Worm (Caenorhabditis elegans) whole organism, early embryonic: ENCODE data around the gene abhd-3.1.

Experiments used
- B0310.2 ChIP-seq: sonication (generic microtip); optimal IDR thresholded peaks from 2 replicates; lab custom pipeline; 2016; ENCODE audit warnings: mild to moderate bottlenecking, missing genetic modification characterization, missing compliant biosample characterization
- F13C5.2 ChIP-seq: sonication (generic microtip); optimal IDR thresholded peaks from 2 replicates; lab custom pipeline; 2017; ENCODE audit warnings: mild to moderate bottlenecking, missing genetic modification characterization, inconsistent platforms, missing compliant biosample characterization
- aly-1 ChIP-seq: sonication (generic microtip); optimal IDR thresholded peaks from 2 replicates; lab custom pipeline; 2016; ENCODE audit warnings: missing genetic modification characterization, missing compliant biosample characterization
- ama-1 ChIP-seq: fragments of 150-350 bp; optimal IDR thresholded peaks from 2 replicates; lab custom pipeline; 2014
- ceh-13 ChIP-seq: fragments of 200-800 bp; sonication (Bioruptor generic); optimal IDR thresholded peaks from 2 replicates; lab custom pipeline; 2018; ENCODE audit warnings: mild to moderate bottlenecking, missing genetic modification characterization, missing compliant biosample characterization
- ceh-36 ChIP-seq: sonication (generic microtip); optimal IDR thresholded peaks from 2 replicates; lab custom pipeline; 2016; ENCODE audit warnings: missing genetic modification characterization, inconsistent platforms, missing compliant biosample characterization
- ets-7 ChIP-seq: sonication (generic microtip); optimal IDR thresholded peaks from 2 replicates; lab custom pipeline; 2016; ENCODE audit warnings: missing genotype, missing genetic modification characterization, missing compliant biosample characterization
- flt-1 ChIP-seq: fragments of 200-800 bp; sonication (Bioruptor generic); IDR thresholded peaks from 2 replicates; pipeline ENCODE4 v1.3.6; 2022; ENCODE audit warnings: missing genetic modification characterization, missing compliant biosample characterization
- hmbx-1 ChIP-seq: sonication (generic microtip); optimal IDR thresholded peaks from 2 replicates; lab custom pipeline; 2016; ENCODE audit warnings: mild to moderate bottlenecking, missing genetic modification characterization, missing compliant biosample characterization
- hmg-4 ChIP-seq: fragments of 200-800 bp; sonication (Bioruptor generic); optimal IDR thresholded peaks from 2 replicates; lab custom pipeline; 2018; ENCODE audit warnings: mild to moderate bottlenecking, missing genetic modification characterization, missing compliant biosample characterization
- hnd-1 ChIP-seq: sonication (generic microtip); optimal IDR thresholded peaks from 2 replicates; lab custom pipeline; 2016; ENCODE audit warnings: missing genetic modification characterization, missing compliant biosample characterization
- pes-1 ChIP-seq: fragments of 200-800 bp; sonication (Bioruptor generic); IDR thresholded peaks from 2 replicates; pipeline ENCODE4 v1.3.6; 2022; ENCODE audit warnings: missing genetic modification reagents, missing genetic modification characterization, missing compliant biosample characterization
- scrt-1 ChIP-seq: fragments of 200-800 bp; sonication (Bioruptor generic); IDR thresholded peaks from 2 replicates; pipeline ENCODE4 v1.3.6; 2022; ENCODE audit warnings: missing genetic modification characterization, missing compliant biosample characterization
- sea-1 ChIP-seq: fragments of 200-800 bp; sonication (Bioruptor generic); conservative IDR thresholded peaks from 2 replicates; pipeline ENCODE4 v1.3.6; 2022; ENCODE audit warnings: missing genetic modification characterization, missing compliant biosample characterization
- tbx-11 ChIP-seq: fragments of 200-800 bp; sonication (Bioruptor generic); IDR thresholded peaks from 2 replicates; pipeline ENCODE4 v1.3.6; 2022; ENCODE audit warnings: missing genetic modification characterization, missing compliant biosample characterization
- tbx-37 ChIP-seq: fragments of 200-800 bp; sonication (Bioruptor generic); conservative IDR thresholded peaks from 2 replicates; pipeline ENCODE4 v1.3.6; 2022; ENCODE audit warnings: missing genetic modification reagents, missing genetic modification characterization, missing compliant biosample characterization
- tra-4 ChIP-seq: sonication (generic microtip); optimal IDR thresholded peaks from 2 replicates; lab custom pipeline; 2017; ENCODE audit warnings: missing genetic modification characterization, missing compliant biosample characterization

The abhd-3.1 gene

ce11 chrV:19994093-19994492 lies 38.8 kb downstream of the abhd-3.1 start, which contains the start of gene Y60A3A.25:
Gene Y60A3A.25, minus strand, starts transcription at chrV:19994193.
- no peak for TF ChIP-seq ets-7 (tag; lab: Kevin White, UChicago)
- TF ChIP-seq hmbx-1 (tag; lab: Kevin White, UChicago), result no peak
- no peak for TF ChIP-seq pes-1 (GFP tag; lab: Robert Waterston, UW)
- no peak for TF ChIP-seq flt-1
- no peak for TF ChIP-seq aly-1 (tag; lab: Kevin White, UChicago)
- TF ChIP-seq ceh-36 (tag; lab: Kevin White, UChicago), result no peak
- no peak for TF ChIP-seq hmg-4 (GFP tag; lab: Kevin White, UChicago)
- TF ChIP-seq tbx-37 (GFP tag; lab: Robert Waterston, UW), result no peak
- no peak for TF ChIP-seq tbx-11

- TF ChIP-seq hnd-1 (tag; lab: Kevin White, UChicago) (no peak), tbx-11 (no peak), hmg-4 (GFP tag; lab: Kevin White, UChicago) (no peak), B0310.2 (tag; lab: Kevin White, UChicago) (no peak), tra-4 (tag; lab: Kevin White, UChicago) (no peak), ets-7 (tag; lab: Kevin White, UChicago) (no peak), F13C5.2 (tag; lab: Kevin White, UChicago) (no peak), flt-1 (no peak)
Measured at ce11 chrV:19994665-19995064, 39.4 kb downstream of the abhd-3.1 start.

DNA sequence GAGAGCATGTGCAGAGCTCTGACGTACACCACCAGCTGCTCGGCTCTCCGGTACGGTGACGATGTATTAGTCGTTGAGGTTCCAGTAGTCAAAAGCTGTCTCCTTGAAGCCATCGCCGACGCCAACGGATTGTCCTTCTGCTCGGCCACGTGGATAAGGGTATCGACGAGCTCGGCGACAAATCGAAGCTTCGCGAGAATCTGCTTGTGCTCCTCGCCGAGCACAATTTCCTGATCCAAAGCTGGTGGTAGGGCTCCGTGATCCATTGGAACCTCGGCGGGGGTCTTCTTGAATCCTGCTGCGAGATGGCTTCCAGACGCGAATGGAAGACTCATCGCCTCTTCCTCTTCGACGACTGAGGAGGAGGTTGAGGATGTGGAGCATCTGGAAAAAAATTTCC lies 42.2 kb downstream of the abhd-3.1 start:
- TF ChIP-seq ceh-36 (tag; lab: Kevin White, UChicago) (no peak), ets-7 (tag; lab: Kevin White, UChicago) (no peak), flt-1 (no peak), hnd-1 (tag; lab: Kevin White, UChicago) (no peak), hmbx-1 (tag; lab: Kevin White, UChicago) (no peak), tbx-11 (no peak), sea-1 (no peak), aly-1 (tag; lab: Kevin White, UChicago) (no peak), pes-1 (GFP tag; lab: Robert Waterston, UW) (no peak), ceh-13 (no peak), B0310.2 (tag; lab: Kevin White, UChicago) (no peak), ama-1 (lab: Kevin White, UChicago) (no peak), F13C5.2 (tag; lab: Kevin White, UChicago) (no peak)

DNA sequence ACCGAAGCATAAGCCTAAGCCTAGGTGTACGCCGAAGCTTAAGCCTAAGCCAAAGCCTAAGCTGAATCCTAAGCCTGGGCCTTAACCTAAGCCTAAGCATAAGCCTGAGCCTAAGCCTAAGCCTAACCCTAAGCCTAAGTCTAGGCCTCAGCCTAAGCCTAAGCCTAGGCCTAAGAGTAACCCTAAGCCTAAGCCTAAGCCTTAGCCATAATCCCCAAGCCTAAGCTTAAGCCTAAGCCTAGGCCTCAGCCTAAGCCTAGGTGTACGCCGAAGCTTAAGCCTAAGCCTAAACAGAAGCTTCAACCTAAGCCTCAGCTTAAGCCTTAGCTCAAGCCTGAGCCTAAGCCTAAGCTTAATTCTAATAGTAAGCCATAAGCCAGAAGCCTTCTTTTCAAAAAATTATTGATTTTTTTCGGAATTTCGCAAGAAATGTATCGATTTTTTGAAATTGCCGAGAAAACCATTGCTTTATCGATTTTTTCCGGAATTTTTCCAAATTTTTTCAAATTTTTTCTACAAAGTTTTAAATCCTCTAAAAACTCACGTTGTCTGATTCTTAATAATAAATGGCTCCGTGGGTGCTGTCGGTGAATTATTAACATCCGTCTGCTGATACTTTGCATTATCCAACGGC lies 43.0 kb downstream of the abhd-3.1 start:
- TF ChIP-seq ama-1 (lab: Kevin White, UChicago) (peak; percentile 13), ceh-36 (tag; lab: Kevin White, UChicago) (peak; percentile 93), sea-1 (no peak)

- TF ChIP-seq hmbx-1 (tag; lab: Kevin White, UChicago), result no peak
- TF ChIP-seq scrt-1 (GFP tag; lab: Robert Waterston, UW), result no peak
- TF ChIP-seq ets-7 (tag; lab: Kevin White, UChicago), result no peak
- no peak for TF ChIP-seq ceh-36 (tag; lab: Kevin White, UChicago)
- TF ChIP-seq B0310.2 (tag; lab: Kevin White, UChicago), result no peak
- no peak for TF ChIP-seq aly-1 (tag; lab: Kevin White, UChicago)
- TF ChIP-seq hnd-1 (tag; lab: Kevin White, UChicago), result no peak
- no peak for TF ChIP-seq F13C5.2 (tag; lab: Kevin White, UChicago)
- TF ChIP-seq tbx-37 (GFP tag; lab: Robert Waterston, UW), result no peak
Measured at ce11 chrV:19999100-19999499, 43.8 kb downstream of the abhd-3.1 start.

DNA sequence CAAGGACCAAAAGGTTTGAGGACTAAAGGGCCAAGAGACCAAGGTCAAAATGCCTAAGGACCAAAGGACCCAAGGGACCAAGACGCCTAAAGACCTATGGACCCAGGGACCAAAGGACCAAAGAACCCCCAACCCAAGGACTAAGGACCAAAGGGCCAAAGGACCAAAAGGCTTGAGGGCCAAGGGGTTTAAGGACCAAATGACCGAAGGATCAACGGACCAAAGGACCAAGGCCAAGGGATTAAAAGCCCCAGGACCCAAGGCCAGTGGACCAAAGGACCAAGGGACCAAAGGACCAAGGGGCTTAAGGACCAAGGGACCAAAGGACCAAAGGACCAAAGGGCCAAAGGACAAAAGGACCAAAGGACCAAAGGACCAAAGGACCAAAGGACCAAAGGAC lies 44.5 kb downstream of the abhd-3.1 start:
- TF ChIP-seq scrt-1 (GFP tag; lab: Robert Waterston, UW), result 0 out of 2 replicates have a peak, but pooled peaks have one; percentile 38
- TF ChIP-seq hmbx-1 (tag; lab: Kevin White, UChicago), result no peak
- no peak for TF ChIP-seq ama-1 (lab: Kevin White, UChicago)
- TF ChIP-seq tbx-37 (GFP tag; lab: Robert Waterston, UW), result 0 out of 2 replicates have a peak, but pooled peaks have one; percentile 25
- TF ChIP-seq ceh-36 (tag; lab: Kevin White, UChicago), result peak; percentile 63
- TF ChIP-seq tra-4 (tag; lab: Kevin White, UChicago), result no peak
- no peak for TF ChIP-seq sea-1

DNA sequence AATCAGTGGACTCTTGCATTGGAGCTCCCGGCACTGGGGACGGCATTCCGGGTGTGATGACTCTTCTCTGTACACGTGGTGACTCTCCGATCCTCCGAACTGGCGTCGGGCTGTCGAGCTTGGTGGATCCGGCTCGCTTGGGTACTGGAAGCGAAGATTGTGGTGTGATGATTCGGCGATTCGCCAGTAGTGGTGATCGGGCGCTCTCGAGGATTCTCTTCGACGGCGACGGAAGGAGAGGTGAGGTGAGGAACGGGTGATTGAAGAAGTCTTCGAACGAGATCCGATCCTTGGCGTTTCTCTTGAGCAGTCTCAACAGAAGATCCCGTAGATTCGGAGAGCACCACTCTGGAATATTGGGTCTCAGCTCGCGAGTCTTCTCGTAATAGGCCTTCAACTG lies 45.4 kb downstream of the abhd-3.1 start:
- 0 out of 2 replicates have a peak, but pooled peaks have one; percentile 24 for TF ChIP-seq scrt-1 (GFP tag; lab: Robert Waterston, UW)
- no peak for TF ChIP-seq hmbx-1 (tag; lab: Kevin White, UChicago)
- no peak for TF ChIP-seq ceh-13
- TF ChIP-seq hnd-1 (tag; lab: Kevin White, UChicago), result no peak
- TF ChIP-seq ama-1 (lab: Kevin White, UChicago), result no peak
- no peak for TF ChIP-seq tbx-37 (GFP tag; lab: Robert Waterston, UW)
- TF ChIP-seq hmg-4 (GFP tag; lab: Kevin White, UChicago), result no peak
- no peak for TF ChIP-seq ets-7 (tag; lab: Kevin White, UChicago)

DNA sequence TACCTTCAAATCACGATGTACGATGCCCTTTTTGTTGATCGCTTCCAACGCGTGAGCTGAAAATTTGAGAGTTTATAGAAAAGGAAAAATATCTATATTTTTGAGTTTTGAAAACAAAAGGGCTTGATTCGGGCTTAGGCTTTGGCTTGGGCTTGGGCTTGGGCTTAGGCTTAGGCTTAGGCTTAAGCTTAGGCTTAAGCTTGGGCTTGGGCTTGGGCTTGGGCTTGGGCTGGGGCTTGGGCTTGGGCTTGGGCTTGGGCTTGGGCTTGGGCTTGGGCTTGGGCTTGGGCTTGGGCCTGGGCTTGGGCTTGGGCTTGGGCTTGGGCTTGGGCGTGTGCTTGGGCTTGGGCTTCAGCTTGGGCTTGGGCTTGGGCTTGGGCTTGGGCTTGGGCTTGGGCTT lies 46.9 kb downstream of the abhd-3.1 start:
- 0 out of 2 replicates have a peak, but pooled peaks have one; percentile 41 for TF ChIP-seq scrt-1 (GFP tag; lab: Robert Waterston, UW)
- no peak for TF ChIP-seq ceh-36 (tag; lab: Kevin White, UChicago)
